Worm (Caenorhabditis elegans) whole organism, L4 larva: ENCODE results near the gene catp-2.

Experiments
- F10B5.3 ChIP-seq: sonication (generic microtip); optimal IDR thresholded peaks from 2 replicates; lab custom pipeline; 2016; ENCODE audit warnings: mild to moderate bottlenecking, missing genetic modification characterization, missing compliant biosample characterization
- Y105C5A.15 ChIP-seq: fragments of 200-800 bp; sonication (Bioruptor generic); IDR thresholded peaks from 2 replicates; pipeline ENCODE4 v1.3.6; 2022; ENCODE audit warnings: missing genetic modification characterization, missing compliant biosample characterization
- Y5F2A.4 ChIP-seq: fragments of 200-800 bp; sonication (Bioruptor generic); optimal IDR thresholded peaks from 2 replicates; lab custom pipeline; 2018; ENCODE audit warnings: mild to moderate bottlenecking, missing genetic modification characterization, missing compliant biosample characterization
- Y75B8A.6 ChIP-seq: fragments of 200-800 bp; sonication (Bioruptor generic); IDR thresholded peaks from 2 replicates; pipeline ENCODE4 v1.3.6; 2022; ENCODE audit warnings: missing genetic modification reagents, missing genetic modification characterization, missing compliant biosample characterization
- ZK337.2 ChIP-seq: fragments of 200-800 bp; sonication (Bioruptor generic); IDR thresholded peaks from 2 replicates; pipeline ENCODE4 v1.3.6; 2022; ENCODE audit warnings: missing genetic modification reagents, missing genetic modification characterization, missing compliant biosample characterization
- ZK546.5 ChIP-seq, 2 experiments: sonication (generic microtip); optimal IDR thresholded peaks; 2 replicates each; lab custom pipeline; 2017; ENCODE audit warnings: missing biosample characterization in 2 of 2, missing genetic modification characterization in 2 of 2
- aha-1 ChIP-seq: fragments of 150-350 bp; peaks from one replicate; lab custom pipeline; 2014; ENCODE audit warnings: missing biosample characterization, missing genetic modification characterization
- arid-1 ChIP-seq: fragments of 200-800 bp; sonication (Bioruptor generic); conservative IDR thresholded peaks from 2 replicates; pipeline ENCODE4 v1.3.6; 2022; ENCODE audit warnings: missing genetic modification reagents, missing genetic modification characterization, missing compliant biosample characterization
- attf-4 ChIP-seq: sonication (generic microtip); optimal IDR thresholded peaks from 3 replicates; lab custom pipeline; 2017; ENCODE audit warnings: missing biosample characterization, missing genetic modification characterization
- ceh-28 ChIP-seq: fragments of 150-350 bp; optimal IDR thresholded peaks from 2 replicates; lab custom pipeline; 2014; ENCODE audit warnings: missing biosample characterization, missing genetic modification reagents, missing genetic modification characterization
- ceh-32 ChIP-seq: sonication (generic microtip); optimal IDR thresholded peaks from 2 replicates; lab custom pipeline; 2016; ENCODE audit warnings: mild to moderate bottlenecking, missing genetic modification characterization, missing compliant biosample characterization; ENCODE audit not compliant: poor library complexity
- ceh-62 ChIP-seq: sonication (generic microtip); optimal IDR thresholded peaks from 2 replicates; lab custom pipeline; 2017; ENCODE audit warnings: missing biosample characterization, missing genetic modification characterization
- cey-2 ChIP-seq: sonication (generic microtip); optimal IDR thresholded peaks from 3 replicates; lab custom pipeline; 2017; ENCODE audit warnings: missing genetic modification characterization, mild to moderate bottlenecking, missing compliant biosample characterization, antibody characterized with exemption, borderline replicate concordance; ENCODE audit not compliant: insufficient read depth
- ctbp-1 ChIP-seq: fragments of 200-800 bp; sonication (Bioruptor generic); IDR thresholded peaks from 2 replicates; pipeline ENCODE4 v1.3.6; 2022; ENCODE audit warnings: missing genetic modification reagents, missing genetic modification characterization, missing compliant biosample characterization
- daf-16 ChIP-seq, 3 experiments: sonication (generic microtip); optimal IDR thresholded peaks; 2 replicates each; lab custom pipeline; 2016 to 2017; ENCODE audit warnings: missing genetic modification characterization in 3 of 3, missing genetic modification reagents in 3 of 3, mild to moderate bottlenecking in 2 of 3, missing compliant biosample characterization in 2 of 3, missing biosample characterization in 1 of 3, moderate library complexity in 1 of 3
- dpl-1 ChIP-seq: fragments of 150-350 bp; optimal IDR thresholded peaks from 2 replicates; lab custom pipeline; 2014; ENCODE audit warnings: missing biosample characterization, missing genetic modification reagents, missing genetic modification characterization
- duxl-1 ChIP-seq: sonication (generic microtip); optimal IDR thresholded peaks from 2 replicates; lab custom pipeline; 2016; ENCODE audit warnings: mild to moderate bottlenecking, missing genetic modification characterization, moderate library complexity, missing compliant biosample characterization; ENCODE audit not compliant: poor library complexity
- dve-1 ChIP-seq: sonication (generic microtip); optimal IDR thresholded peaks from 2 replicates; lab custom pipeline; 2017; ENCODE audit warnings: antibody characterized with exemption, mild to moderate bottlenecking, missing genetic modification characterization, missing compliant biosample characterization; ENCODE audit not compliant: insufficient read depth
- egl-27 ChIP-seq: sonication (generic microtip); optimal IDR thresholded peaks from 3 replicates; lab custom pipeline; 2017; ENCODE audit warnings: missing biosample characterization, missing genetic modification reagents, missing genetic modification characterization
- egl-43 ChIP-seq: fragments of 200-800 bp; sonication (Bioruptor generic); IDR thresholded peaks from 2 replicates; pipeline ENCODE4 v1.3.6; 2022; ENCODE audit warnings: missing genetic modification reagents, missing genetic modification characterization, missing compliant biosample characterization
- fos-1 ChIP-seq: fragments of 150-350 bp; optimal IDR thresholded peaks from 2 replicates; lab custom pipeline; 2014; ENCODE audit warnings: missing biosample characterization, missing genetic modification characterization
- lim-7 ChIP-seq: fragments of 200-800 bp; sonication (Bioruptor generic); IDR thresholded peaks from 2 replicates; pipeline ENCODE4 v1.3.6; 2022; ENCODE audit warnings: missing genetic modification characterization, missing compliant biosample characterization
- lin-15B ChIP-seq: fragments of 150-350 bp; sonication (generic microtip); optimal IDR thresholded peaks from 3 replicates; lab custom pipeline; 2014; ENCODE audit warnings: missing biosample characterization, missing genetic modification characterization
- nhr-102 ChIP-seq: sonication (generic microtip); optimal IDR thresholded peaks from 2 replicates; lab custom pipeline; 2016; ENCODE audit warnings: mild to moderate bottlenecking, missing genetic modification characterization, moderate library complexity, missing compliant biosample characterization
- nhr-111 ChIP-seq: fragments of 200-800 bp; sonication (Bioruptor generic); optimal IDR thresholded peaks from 2 replicates; lab custom pipeline; 2018; ENCODE audit warnings: mild to moderate bottlenecking, missing genetic modification characterization, missing compliant biosample characterization
- nhr-237 ChIP-seq: sonication (generic microtip); optimal IDR thresholded peaks from 2 replicates; lab custom pipeline; 2017; ENCODE audit warnings: missing biosample characterization, missing genetic modification characterization
- nhr-48 ChIP-seq: sonication (generic microtip); optimal IDR thresholded peaks from 2 replicates; lab custom pipeline; 2016; ENCODE audit warnings: mild to moderate bottlenecking, missing genetic modification characterization, missing compliant biosample characterization
- nhr-76 ChIP-seq: fragments of 150-350 bp; optimal IDR thresholded peaks from 2 replicates; lab custom pipeline; 2014; ENCODE audit warnings: missing biosample characterization, missing genetic modification characterization
- php-3 ChIP-seq: fragments of 200-800 bp; sonication (Bioruptor generic); IDR thresholded peaks from 2 replicates; pipeline ENCODE4 v1.3.6; 2022; ENCODE audit warnings: missing genetic modification reagents, missing genetic modification characterization, missing compliant biosample characterization
- pqm-1 ChIP-seq: sonication (generic microtip); optimal IDR thresholded peaks from 2 replicates; lab custom pipeline; 2017; ENCODE audit warnings: missing biosample characterization, missing genetic modification characterization
- skn-1 ChIP-seq: fragments of 150-350 bp; optimal IDR thresholded peaks from 2 replicates; lab custom pipeline; 2014; ENCODE audit warnings: missing biosample characterization, missing genetic modification characterization
- spr-1 ChIP-seq: sonication (generic microtip); optimal IDR thresholded peaks from 2 replicates; lab custom pipeline; 2016; ENCODE audit warnings: mild to moderate bottlenecking, missing genetic modification characterization, missing compliant biosample characterization
- unc-130 ChIP-seq: sonication (generic microtip); optimal IDR thresholded peaks from 2 replicates; lab custom pipeline; 2016; ENCODE audit warnings: missing genetic modification reagents, missing genetic modification characterization, missing compliant biosample characterization
- unc-39 ChIP-seq: sonication (generic microtip); optimal IDR thresholded peaks from 2 replicates; lab custom pipeline; 2017; ENCODE audit warnings: missing biosample characterization, missing genetic modification characterization
- vab-7 ChIP-seq: fragments of 200-800 bp; sonication (Bioruptor generic); IDR thresholded peaks from 2 replicates; pipeline ENCODE4 v1.3.6; 2022; ENCODE audit warnings: missing genetic modification reagents, missing genetic modification characterization, missing compliant biosample characterization
- zfp-2 ChIP-seq: sonication (generic microtip); optimal IDR thresholded peaks from 2 replicates; lab custom pipeline; 2016; ENCODE audit warnings: mild to moderate bottlenecking, missing genetic modification characterization, missing compliant biosample characterization
- ztf-11 ChIP-seq: fragments of 150-350 bp; optimal IDR thresholded peaks from 2 replicates; lab custom pipeline; 2014; ENCODE audit warnings: missing biosample characterization, missing genetic modification characterization

Gene catp-2

ce11 chrV:4974677-4975076, 40.2 kb downstream of the catp-2 start, which contains the start of gene srsx-10:
Gene srsx-10, minus strand, starts transcription at chrV:4974777.
- TF ChIP-seq php-3 (GFP tag; lab: Robert Waterston, UW) (no peak), daf-16 (GFP tag; optimal IDR thresholded peaks at IDR 0.05; lab: Kevin White, UChicago) (no peak), daf-16 (tag; optimal IDR thresholded peaks at IDR 0.05; lab: Kevin White, UChicago) (no peak), ceh-28 (tag; lab: Kevin White, UChicago) (no peak), ceh-62 (tag; lab: Kevin White, UChicago) (no peak), nhr-111 (GFP tag; lab: Kevin White, UChicago) (no peak), fos-1 (tag; lab: Kevin White, UChicago) (no peak), egl-43 (GFP tag; lab: Robert Waterston, UW) (no peak), F10B5.3 (tag; lab: Kevin White, UChicago) (no peak), lin-15B (tag; lab: Kevin White, UChicago) (no peak), Y105C5A.15 (no peak), dpl-1 (GFP tag; lab: Kevin White, UChicago) (no peak), attf-4 (tag; lab: Kevin White, UChicago) (no peak), vab-7 (no peak), nhr-102 (tag; lab: Kevin White, UChicago) (no peak), egl-27 (tag; lab: Kevin White, UChicago) (no peak), ceh-32 (tag; lab: Kevin White, UChicago) (no peak), Y5F2A.4 (GFP tag; lab: Kevin White, UChicago) (no peak), nhr-76 (tag; lab: Kevin White, UChicago) (no peak), zfp-2 (tag; lab: Kevin White, UChicago) (no peak), unc-130 (no peak)

- no peak for TF ChIP-seq ceh-28 (tag; lab: Kevin White, UChicago)
- peak; percentile 53 for TF ChIP-seq aha-1 (tag; lab: Kevin White, UChicago)
- TF ChIP-seq, all 104 proteins: peak for 1
Measured at ce11 chrV:4975140-4975539, 40.6 kb downstream of the catp-2 start, which contains the start of gene F26G5.1. Gene F26G5.1, plus strand, starts transcription at chrV:4975478.

- no peak for TF ChIP-seq ctbp-1 (GFP tag; lab: Robert Waterston, UW)
- no peak for TF ChIP-seq Y75B8A.6 (GFP tag; lab: Robert Waterston, UW)
- no peak for TF ChIP-seq egl-43 (GFP tag; lab: Robert Waterston, UW)
- TF ChIP-seq duxl-1 (tag; lab: Kevin White, UChicago) = no peak
- no peak for TF ChIP-seq nhr-102 (tag; lab: Kevin White, UChicago)
- no peak for TF ChIP-seq skn-1 (tag; lab: Kevin White, UChicago)
- no peak for TF ChIP-seq lim-7 (GFP tag; lab: Robert Waterston, UW)
- no peak for TF ChIP-seq nhr-237
- no peak for TF ChIP-seq ztf-11 (tag; lab: Kevin White, UChicago)
- TF ChIP-seq egl-27 (tag; lab: Kevin White, UChicago) = no peak
- no peak for TF ChIP-seq pqm-1 (tag; lab: Kevin White, UChicago)
- no peak for TF ChIP-seq nhr-48
- TF ChIP-seq ZK546.5 (tag; optimal IDR thresholded peaks at IDR 0.05; lab: Kevin White, UChicago) = no peak
- TF ChIP-seq Y5F2A.4 (GFP tag; lab: Kevin White, UChicago) = no peak
- no peak for TF ChIP-seq dve-1
- no peak for TF ChIP-seq spr-1 (tag; lab: Kevin White, UChicago)
- no peak for TF ChIP-seq vab-7
- TF ChIP-seq arid-1 (GFP tag; lab: Robert Waterston, UW) = no peak
- TF ChIP-seq ZK337.2 (GFP tag; lab: Robert Waterston, UW) = no peak
- TF ChIP-seq, all 104 proteins: peak for 0
Measured at ce11 chrV:4977539-4977938, 43.0 kb downstream of the catp-2 start.

- TF ChIP-seq ctbp-1 (GFP tag; lab: Robert Waterston, UW) = no peak
- TF ChIP-seq cey-2 (tag; lab: Kevin White, UChicago) = no peak
- TF ChIP-seq unc-39 (tag; lab: Kevin White, UChicago) = no peak
Measured at ce11 chrV:4979060-4979459, 44.6 kb downstream of the catp-2 start, which contains the start of gene srsx-11. Gene srsx-11, minus strand, starts transcription at chrV:4979160.
